Fruit fly (Drosophila melanogaster) whole organism, prepupa: ENCODE measurements around the gene CG33640.
A peak's percentile ranks its signal among the peaks of the same experiment; 100 is the strongest.

Experiments
- Blimp-1 ChIP-seq: fragments of 200-800 bp; sonication (Bioruptor generic); optimal IDR thresholded peaks from 3 replicates; lab custom pipeline; 2017; ENCODE audit warnings: missing biosample characterization, missing genetic modification characterization, mild to moderate bottlenecking, moderate library complexity, missing genetic modification reagents
- CG11294 ChIP-seq: fragments of 200-800 bp; sonication (Bioruptor generic); IDR thresholded peaks from 2 replicates; pipeline ENCODE4 v1.3.6; 2022; ENCODE audit warnings: missing biosample characterization, missing genetic modification characterization
- CG15336 ChIP-seq: fragments of 200-800 bp; sonication (Bioruptor generic); IDR thresholded peaks from 2 replicates; pipeline ENCODE4 v1.3.6; 2022; ENCODE audit warnings: missing biosample characterization, missing genetic modification characterization
- CG1621 ChIP-seq: fragments of 200-800 bp; sonication (Bioruptor generic); optimal IDR thresholded peaks from 3 replicates; lab custom pipeline; 2018; ENCODE audit warnings: missing biosample characterization, mild to moderate bottlenecking, missing genetic modification characterization
- CG16779 ChIP-seq: fragments of 200-800 bp; sonication (Bioruptor generic); optimal IDR thresholded peaks from 3 replicates; lab custom pipeline; 2017; ENCODE audit warnings: missing biosample characterization, mild to moderate bottlenecking, missing genetic modification characterization
- CG32006 ChIP-seq: fragments of 200-800 bp; sonication (Bioruptor generic); optimal IDR thresholded peaks from 3 replicates; lab custom pipeline; 2017; ENCODE audit warnings: missing biosample characterization, mild to moderate bottlenecking, missing genetic modification characterization
- CG34406 ChIP-seq: fragments of 200-800 bp; sonication (Bioruptor generic); optimal IDR thresholded peaks from 3 replicates; lab custom pipeline; 2016; ENCODE audit warnings: missing biosample characterization, missing genetic modification characterization
- CG3919 ChIP-seq: fragments of 200-800 bp; sonication (Bioruptor generic); optimal IDR thresholded peaks from 3 replicates; lab custom pipeline; 2016; ENCODE audit warnings: missing biosample characterization, missing genetic modification characterization
- CG6163 ChIP-seq: fragments of 200-800 bp; sonication (Bioruptor generic); IDR thresholded peaks from 3 replicates; pipeline ENCODE4 v1.3.6; 2022; ENCODE audit warnings: missing biosample characterization, missing genetic modification characterization
- CG6276 ChIP-seq: fragments of 200-800 bp; sonication (Bioruptor generic); optimal IDR thresholded peaks from 2 replicates; lab custom pipeline; 2017; ENCODE audit warnings: missing biosample characterization, mild to moderate bottlenecking, missing genetic modification characterization
- CG6792 ChIP-seq: fragments of 200-800 bp; sonication (Bioruptor generic); optimal IDR thresholded peaks from 3 replicates; lab custom pipeline; 2016; ENCODE audit warnings: missing biosample characterization, missing genetic modification characterization
- CG6808 ChIP-seq: fragments of 200-800 bp; sonication (Bioruptor generic); optimal IDR thresholded peaks from 3 replicates; lab custom pipeline; 2017; ENCODE audit warnings: missing biosample characterization, missing genetic modification characterization, mild to moderate bottlenecking, moderate library complexity, missing genetic modification reagents
- CG6854 ChIP-seq: fragments of 200-800 bp; sonication (Bioruptor generic); optimal IDR thresholded peaks from 2 replicates; lab custom pipeline; 2017; ENCODE audit warnings: missing biosample characterization, mild to moderate bottlenecking, missing genetic modification characterization
- CG7368 ChIP-seq: fragments of 200-800 bp; sonication (Bioruptor generic); optimal IDR thresholded peaks from 3 replicates; lab custom pipeline; 2016; ENCODE audit warnings: missing biosample characterization, missing genetic modification characterization
- CG8319 ChIP-seq: fragments of 200-800 bp; sonication (Bioruptor generic); optimal IDR thresholded peaks from 3 replicates; lab custom pipeline; 2016; ENCODE audit warnings: missing biosample characterization, missing genetic modification characterization
- CG9139 ChIP-seq: fragments of 200-800 bp; sonication (Bioruptor generic); optimal IDR thresholded peaks from 3 replicates; lab custom pipeline; 2017; ENCODE audit warnings: missing biosample characterization, mild to moderate bottlenecking, missing genetic modification characterization
- Eip78C ChIP-seq: fragments of 200-800 bp; sonication (Bioruptor generic); peaks from one replicate; lab custom pipeline; 2016; ENCODE audit warnings: missing biosample characterization, missing genetic modification characterization
- Eip93F ChIP-seq: fragments of 200-800 bp; sonication (Bioruptor generic); optimal IDR thresholded peaks from 2 replicates; lab custom pipeline; 2016; ENCODE audit warnings: missing biosample characterization, mild to moderate bottlenecking, missing genetic modification characterization
- Ets21C ChIP-seq: fragments of 200-800 bp; sonication (Bioruptor generic); optimal IDR thresholded peaks from 3 replicates; lab custom pipeline; 2016; ENCODE audit warnings: missing biosample characterization, missing genetic modification characterization
- Hr4 ChIP-seq: fragments of 200-800 bp; sonication (Bioruptor generic); optimal IDR thresholded peaks from 3 replicates; lab custom pipeline; 2016; ENCODE audit warnings: missing biosample characterization, missing genetic modification characterization
- Lpt ChIP-seq: fragments of 200-800 bp; sonication (Bioruptor generic); optimal IDR thresholded peaks from 3 replicates; lab custom pipeline; 2016; ENCODE audit warnings: missing biosample characterization, missing genetic modification characterization
- Met ChIP-seq: fragments of 200-800 bp; sonication (Bioruptor generic); optimal IDR thresholded peaks from 3 replicates; lab custom pipeline; 2016; ENCODE audit warnings: missing biosample characterization, missing genetic modification characterization
- OdsH ChIP-seq: fragments of 200-800 bp; sonication (Bioruptor generic); optimal IDR thresholded peaks from 3 replicates; lab custom pipeline; 2016; ENCODE audit warnings: missing biosample characterization, missing genetic modification characterization
- Smox ChIP-seq: fragments of 200-800 bp; sonication (Bioruptor generic); optimal IDR thresholded peaks from 3 replicates; lab custom pipeline; 2016; ENCODE audit warnings: missing biosample characterization, missing genetic modification characterization
- Sox102F ChIP-seq: fragments of 200-800 bp; sonication (Bioruptor generic); optimal IDR thresholded peaks from 2 replicates; lab custom pipeline; 2016; ENCODE audit warnings: missing biosample characterization, mild to moderate bottlenecking, missing genetic modification characterization
- Sox14 ChIP-seq: fragments of 200-800 bp; sonication (Bioruptor generic); optimal IDR thresholded peaks from 3 replicates; lab custom pipeline; 2016; ENCODE audit warnings: missing biosample characterization, missing genetic modification characterization
- achi ChIP-seq: fragments of 200-800 bp; sonication (Bioruptor generic); optimal IDR thresholded peaks from 3 replicates; lab custom pipeline; 2016; ENCODE audit warnings: missing biosample characterization, missing genetic modification characterization
- acj6 ChIP-seq: fragments of 200-800 bp; sonication (Bioruptor generic); optimal IDR thresholded peaks from 3 replicates; lab custom pipeline; 2016; ENCODE audit warnings: missing biosample characterization, missing genetic modification characterization
- cyc ChIP-seq: fragments of 200-800 bp; sonication (Bioruptor generic); optimal IDR thresholded peaks from 3 replicates; lab custom pipeline; 2016; ENCODE audit warnings: missing biosample characterization, missing genetic modification characterization
- eg ChIP-seq: fragments of 200-800 bp; sonication (Bioruptor generic); IDR thresholded peaks from 3 replicates; pipeline ENCODE4 v1.3.6; 2022; ENCODE audit warnings: missing biosample characterization, missing genetic modification characterization
- esn ChIP-seq: fragments of 200-800 bp; sonication (Bioruptor generic); optimal IDR thresholded peaks from 2 replicates; lab custom pipeline; 2016; ENCODE audit warnings: missing biosample characterization, mild to moderate bottlenecking, missing genetic modification characterization, moderate library complexity
- fd59A ChIP-seq: fragments of 200-800 bp; sonication (Bioruptor generic); optimal IDR thresholded peaks from 2 replicates; lab custom pipeline; 2017; ENCODE audit warnings: missing biosample characterization, mild to moderate bottlenecking, missing genetic modification characterization, missing genetic modification reagents
- fd85E ChIP-seq: fragments of 200-800 bp; sonication (Bioruptor generic); optimal IDR thresholded peaks from 3 replicates; lab custom pipeline; 2016; ENCODE audit warnings: missing biosample characterization, missing genetic modification characterization
- fkh ChIP-seq: fragments of 200-800 bp; sonication (Bioruptor generic); optimal IDR thresholded peaks from 3 replicates; lab custom pipeline; 2017; ENCODE audit warnings: missing biosample characterization, mild to moderate bottlenecking, missing genetic modification characterization, moderate library complexity
- net ChIP-seq: fragments of 200-800 bp; sonication (Bioruptor generic); optimal IDR thresholded peaks from 3 replicates; lab custom pipeline; 2016; ENCODE audit warnings: missing biosample characterization, missing genetic modification characterization
- pdm3 ChIP-seq: fragments of 200-800 bp; sonication (Bioruptor generic); optimal IDR thresholded peaks from 3 replicates; lab custom pipeline; 2016; ENCODE audit warnings: missing biosample characterization, missing genetic modification characterization
- salr ChIP-seq, 2 experiments: fragments of 200-800 bp; sonication (Bioruptor generic); optimal IDR thresholded peaks; 3 replicates each; lab custom pipeline; 2016 to 2018; ENCODE audit warnings: missing biosample characterization in 2 of 2, missing genetic modification characterization in 2 of 2, mild to moderate bottlenecking in 1 of 2
- ss ChIP-seq, 2 experiments: fragments of 200-800 bp; sonication (Bioruptor generic); optimal IDR thresholded peaks; 2 replicates in 1 of 2; 3 replicates in 1 of 2; lab custom pipeline; 2017 to 2018; ENCODE audit warnings: mild to moderate bottlenecking in 2 of 2, missing biosample characterization in 2 of 2, missing genetic modification characterization in 2 of 2, moderate library complexity in 1 of 2

The CG33640 gene

DNA sequence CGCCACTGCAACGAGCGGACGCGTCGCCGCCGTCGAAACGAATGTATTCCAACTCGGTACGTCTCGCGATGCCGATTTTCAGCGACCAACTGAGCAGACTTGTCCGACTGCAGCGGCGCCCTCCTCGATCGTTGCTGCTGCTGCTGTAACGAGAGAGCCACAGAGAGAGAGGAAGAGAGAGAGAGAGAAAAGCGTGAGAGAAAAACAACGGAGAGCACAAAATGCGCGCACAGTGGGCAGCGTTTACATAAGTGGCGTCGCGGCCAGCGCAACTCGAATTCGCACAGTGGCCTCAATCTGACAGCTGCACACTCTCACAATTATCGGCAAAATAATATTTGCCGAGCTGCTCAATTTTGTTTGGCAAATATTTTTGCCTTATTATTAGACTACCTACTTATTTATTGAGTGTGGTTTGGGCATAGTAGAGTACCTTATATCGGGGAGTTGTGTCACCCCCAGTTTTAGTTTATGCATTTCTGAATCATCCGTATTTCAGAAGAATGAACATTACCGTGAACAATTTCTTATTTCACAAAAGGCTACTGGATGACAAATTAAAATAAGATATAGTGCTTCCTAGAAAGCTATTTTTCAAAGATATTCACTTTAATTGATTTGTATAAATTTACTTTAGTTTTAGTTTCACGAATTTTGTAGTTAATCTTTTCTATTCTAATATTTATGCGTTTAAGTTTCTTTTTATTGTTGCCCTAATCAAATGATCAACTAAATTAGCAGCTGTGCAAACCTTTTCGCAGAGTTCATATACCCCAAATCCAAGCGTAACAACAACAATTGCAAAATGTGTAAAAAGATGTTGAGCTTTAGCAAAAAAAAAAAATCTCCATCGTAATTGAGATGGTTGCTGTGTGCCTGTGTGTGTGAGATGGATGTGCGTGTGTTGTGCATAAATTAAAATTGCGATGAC is 14.0 kb upstream of the CG33640 start (continued):
- peak; percentile 14 to 27 for TF ChIP-seq ss (GFP tag; optimal IDR thresholded peaks at IDR 0.05; lab: Kevin White, UChicago)
- peak; percentile 75 for TF ChIP-seq eg (GFP tag; lab: Robert Waterston, UW)
- no peak for TF ChIP-seq CG16779
- TF ChIP-seq Eip78C (GFP tag; lab: Kevin White, UChicago): peak; percentile 95
- peak; percentile 34 for TF ChIP-seq CG1621 (tag; lab: Kevin White, UChicago)
- TF ChIP-seq Met (GFP tag; lab: Kevin White, UChicago): peak; percentile 77
- TF ChIP-seq fd85E (GFP tag; lab: Kevin White, UChicago): peak; percentile 27
- peak; percentile 68 for TF ChIP-seq Ets21C (GFP tag; lab: Kevin White, UChicago)
- peak; percentile 58 for TF ChIP-seq acj6 (GFP tag; lab: Kevin White, UChicago)
- TF ChIP-seq Eip93F (GFP tag; lab: Kevin White, UChicago): no peak
- TF ChIP-seq esn (GFP tag; lab: Kevin White, UChicago): peak; percentile 86
- peak; percentile 72 for TF ChIP-seq CG6854 (GFP tag; lab: Kevin White, UChicago)
- peak; percentile 58 for TF ChIP-seq net
- TF ChIP-seq CG15336 (GFP tag; lab: Robert Waterston, UW): peak; percentile 66; the same call in 1 of the 2 replicates
- peak; percentile 21; the same call in 1 of the 2 replicates for TF ChIP-seq CG11294
- TF ChIP-seq Sox102F (GFP tag; lab: Kevin White, UChicago): peak; percentile 61
- peak; percentile 69 for TF ChIP-seq Hr4 (GFP tag; lab: Kevin White, UChicago)
- peak; percentile 69 for TF ChIP-seq Smox
- peak; percentile 57 for TF ChIP-seq fd59A (GFP tag; lab: Kevin White, UChicago)
- no peak for TF ChIP-seq CG6808
- TF ChIP-seq CG9139 (GFP tag; lab: Kevin White, UChicago): peak; percentile 55
- TF ChIP-seq salr (GFP tag; optimal IDR thresholded peaks at IDR 0.05; lab: Kevin White, UChicago): peak in 1 of 2 experiments; percentile 69
- peak; percentile 43 for TF ChIP-seq achi (GFP tag; lab: Kevin White, UChicago)
- TF ChIP-seq Blimp-1 (GFP tag; lab: Kevin White, UChicago): no peak
- TF ChIP-seq CG8319 (GFP tag; lab: Kevin White, UChicago): peak; percentile 11
- peak; percentile 84 for TF ChIP-seq CG32006 (GFP tag; lab: Kevin White, UChicago)
- TF ChIP-seq pdm3: peak; percentile 66
- peak; percentile 51 for TF ChIP-seq CG7368 (GFP tag; lab: Kevin White, UChicago)
- TF ChIP-seq CG6276 (GFP tag; lab: Kevin White, UChicago): peak; percentile 50
- TF ChIP-seq cyc (GFP tag; lab: Kevin White, UChicago): peak; percentile 71
- peak; percentile 68 for TF ChIP-seq CG3919 (GFP tag; lab: Kevin White, UChicago)
- peak; percentile 61 for TF ChIP-seq CG34406 (GFP tag; lab: Kevin White, UChicago)
- peak; percentile 74 for TF ChIP-seq OdsH
- peak; percentile 57 for TF ChIP-seq Sox14 (GFP tag; lab: Kevin White, UChicago)
- TF ChIP-seq CG6163 (GFP tag; lab: Robert Waterston, UW): peak; percentile 83
- no peak for TF ChIP-seq Lpt (GFP tag; lab: Kevin White, UChicago)
- TF ChIP-seq CG6792 (GFP tag; lab: Kevin White, UChicago): peak; percentile 60
- TF ChIP-seq fkh (GFP tag; lab: Kevin White, UChicago): peak; percentile 66
